Fruit fly (Drosophila melanogaster) whole organism, embryonic: ENCODE data around the gene CG11905.
A peak's percentile ranks its signal among the peaks of the same experiment; 100 is the strongest.

Source experiments
- Bteb2 ChIP-seq: fragments of 200-800 bp; sonication (Bioruptor generic); optimal IDR thresholded peaks from 2 replicates; lab custom pipeline; 2016; ENCODE audit warnings: missing biosample characterization, missing genetic modification characterization
- CG11398 ChIP-seq: fragments of 200-800 bp; sonication (Bioruptor generic); optimal IDR thresholded peaks from 2 replicates; lab custom pipeline; 2016; ENCODE audit warnings: missing biosample characterization, missing genetic modification characterization
- CG11504 ChIP-seq: fragments of 200-800 bp; sonication (Bioruptor generic); optimal IDR thresholded peaks from 3 replicates; lab custom pipeline; 2019; ENCODE audit warnings: missing biosample characterization, mild to moderate bottlenecking, missing genetic modification characterization, moderate library complexity
- CG1233 ChIP-seq: fragments of 200-800 bp; sonication (Bioruptor generic); optimal IDR thresholded peaks from 4 replicates; lab custom pipeline; 2018; ENCODE audit warnings: missing biosample characterization, mild to moderate bottlenecking, missing genetic modification characterization
- CG12769 ChIP-seq: fragments of 200-800 bp; sonication (Bioruptor generic); optimal IDR thresholded peaks from 2 replicates; lab custom pipeline; 2019; ENCODE audit warnings: missing biosample characterization, mild to moderate bottlenecking, missing genetic modification characterization, moderate library complexity
- CG13296 ChIP-seq: fragments of 200-800 bp; sonication (Bioruptor generic); optimal IDR thresholded peaks from 3 replicates; lab custom pipeline; 2018; ENCODE audit warnings: missing biosample characterization, mild to moderate bottlenecking, missing genetic modification characterization
- CG14441 ChIP-seq: fragments of 200-800 bp; sonication (Bioruptor generic); IDR thresholded peaks from 2 replicates; pipeline ENCODE4 v1.3.6; 2022; ENCODE audit warnings: missing biosample characterization, missing genetic modification characterization
- CG15011 ChIP-seq: fragments of 200-800 bp; sonication (Bioruptor generic); optimal IDR thresholded peaks from 3 replicates; lab custom pipeline; 2018; ENCODE audit warnings: missing biosample characterization, mild to moderate bottlenecking, missing genetic modification characterization
- CG15269 ChIP-seq: fragments of 200-800 bp; sonication (Bioruptor generic); optimal IDR thresholded peaks from 2 replicates; lab custom pipeline; 2018; ENCODE audit warnings: missing biosample characterization, mild to moderate bottlenecking, missing genetic modification characterization, moderate library complexity
- CG15514 ChIP-seq: fragments of 200-800 bp; sonication (Bioruptor generic); optimal IDR thresholded peaks from 3 replicates; lab custom pipeline; 2017; ENCODE audit warnings: missing biosample characterization, missing genetic modification characterization, mild to moderate bottlenecking, moderate library complexity, missing genetic modification reagents
- CG16813 ChIP-seq: fragments of 200-800 bp; sonication (Bioruptor generic); IDR thresholded peaks from 3 replicates; pipeline ENCODE4 v1.3.6; 2022; ENCODE audit warnings: missing biosample characterization, missing genetic modification characterization; ENCODE audit not compliant: partially characterized antibody
- CG17385 ChIP-seq: fragments of 200-800 bp; sonication (Bioruptor generic); optimal IDR thresholded peaks from 3 replicates; lab custom pipeline; 2018; ENCODE audit warnings: missing biosample characterization, mild to moderate bottlenecking, missing genetic modification characterization
- CG2120 ChIP-seq: fragments of 200-800 bp; sonication (Bioruptor generic); optimal IDR thresholded peaks from 3 replicates; lab custom pipeline; 2016; ENCODE audit warnings: missing biosample characterization, missing genetic modification characterization
- CG2678 ChIP-seq: fragments of 200-800 bp; sonication (Bioruptor generic); optimal IDR thresholded peaks from 3 replicates; lab custom pipeline; 2019; ENCODE audit warnings: missing biosample characterization, mild to moderate bottlenecking, missing genetic modification characterization, moderate library complexity
- CG30403 ChIP-seq: fragments of 200-800 bp; sonication (Bioruptor generic); optimal IDR thresholded peaks from 3 replicates; lab custom pipeline; 2016; ENCODE audit warnings: missing biosample characterization, missing genetic modification characterization
- CG32532 ChIP-seq: fragments of 200-800 bp; sonication (Bioruptor generic); IDR thresholded peaks from 2 replicates; pipeline ENCODE4 v1.3.6; 2022; ENCODE audit warnings: missing biosample characterization, missing genetic modification characterization
- CG6765 ChIP-seq: fragments of 200-800 bp; sonication (Bioruptor generic); optimal IDR thresholded peaks from 3 replicates; lab custom pipeline; 2017; ENCODE audit warnings: missing biosample characterization, mild to moderate bottlenecking, missing genetic modification characterization
- CG7556 ChIP-seq: fragments of 200-800 bp; sonication (Bioruptor generic); optimal IDR thresholded peaks from 2 replicates; lab custom pipeline; 2017; ENCODE audit warnings: missing biosample characterization, mild to moderate bottlenecking, missing genetic modification characterization
- CG9727 ChIP-seq: fragments of 200-800 bp; sonication (Bioruptor generic); optimal IDR thresholded peaks from 3 replicates; lab custom pipeline; 2017; ENCODE audit warnings: missing biosample characterization, mild to moderate bottlenecking, missing genetic modification characterization
- CoRest ChIP-seq: fragments of 200-800 bp; sonication (Bioruptor generic); optimal IDR thresholded peaks from 3 replicates; lab custom pipeline; 2018; ENCODE audit warnings: missing biosample characterization, mild to moderate bottlenecking, missing genetic modification characterization, moderate library complexity
- Dek ChIP-seq: fragments of 200-800 bp; sonication (Bioruptor generic); optimal IDR thresholded peaks from 3 replicates; lab custom pipeline; 2019; ENCODE audit warnings: missing biosample characterization, mild to moderate bottlenecking, missing genetic modification characterization, moderate library complexity
- Drgx ChIP-seq: fragments of 200-800 bp; sonication (Bioruptor generic); IDR thresholded peaks from 2 replicates; pipeline ENCODE4 v1.3.6; 2022; ENCODE audit warnings: missing biosample characterization, missing genetic modification characterization
- Fer1 ChIP-seq: fragments of 200-800 bp; sonication (Bioruptor generic); optimal IDR thresholded peaks from 2 replicates; lab custom pipeline; 2017; ENCODE audit warnings: missing biosample characterization, mild to moderate bottlenecking, missing genetic modification characterization
- Hand ChIP-seq: fragments of 200-800 bp; sonication (Bioruptor generic); optimal IDR thresholded peaks from 2 replicates; lab custom pipeline; 2017; ENCODE audit warnings: mild to moderate bottlenecking, missing biosample characterization, missing genetic modification reagents, missing genetic modification characterization
- Hr51 ChIP-seq, 2 experiments: fragments of 200-800 bp; sonication (Bioruptor generic); optimal IDR thresholded peaks; 2 replicates in 1 of 2; 3 replicates in 1 of 2; lab custom pipeline; 2016 to 2018; ENCODE audit warnings: missing biosample characterization in 2 of 2, missing genetic modification characterization in 2 of 2, mild to moderate bottlenecking in 1 of 2, moderate library complexity in 1 of 2
- Lhr ChIP-seq: fragments of 200-800 bp; sonication (Bioruptor generic); optimal IDR thresholded peaks from 3 replicates; lab custom pipeline; 2017; ENCODE audit warnings: mild to moderate bottlenecking, missing biosample characterization, missing genetic modification reagents, missing genetic modification characterization
- Med ChIP-seq: fragments of 200-800 bp; sonication (Bioruptor generic); peaks from one replicate; lab custom pipeline; 2016; ENCODE audit warnings: missing biosample characterization, missing genetic modification characterization, mild to moderate bottlenecking, inconsistent platforms, moderate library complexity
- Meics ChIP-seq: fragments of 200-800 bp; sonication (Bioruptor generic); optimal IDR thresholded peaks from 2 replicates; lab custom pipeline; 2017; ENCODE audit warnings: missing biosample characterization, mild to moderate bottlenecking, missing genetic modification characterization
- PHDP ChIP-seq: fragments of 200-800 bp; sonication (Bioruptor generic); optimal IDR thresholded peaks from 3 replicates; lab custom pipeline; 2018; ENCODE audit warnings: missing biosample characterization, mild to moderate bottlenecking, missing genetic modification characterization, moderate library complexity
- YL-1 ChIP-seq: fragments of 200-800 bp; sonication (Bioruptor generic); optimal IDR thresholded peaks from 3 replicates; lab custom pipeline; 2017; ENCODE audit warnings: missing biosample characterization, mild to moderate bottlenecking, missing genetic modification characterization
- al ChIP-seq: fragments of 200-800 bp; sonication (Bioruptor generic); IDR thresholded peaks from 2 replicates; pipeline ENCODE4 v1.3.6; 2022; ENCODE audit warnings: missing biosample characterization, missing genetic modification characterization
- bbx ChIP-seq: fragments of 200-800 bp; sonication (Bioruptor generic); IDR thresholded peaks from 2 replicates; pipeline ENCODE4 v1.3.6; 2022; ENCODE audit warnings: missing biosample characterization, missing genetic modification characterization; ENCODE audit not compliant: partially characterized antibody
- bcd ChIP-seq: fragments of 200-800 bp; sonication (Bioruptor generic); optimal IDR thresholded peaks from 2 replicates; lab custom pipeline; 2017; ENCODE audit warnings: missing biosample characterization, mild to moderate bottlenecking, missing genetic modification characterization
- disco-r ChIP-seq: fragments of 200-800 bp; sonication (Bioruptor generic); optimal IDR thresholded peaks from 2 replicates; lab custom pipeline; 2016; ENCODE audit warnings: missing biosample characterization, missing genetic modification characterization
- dmrt99B ChIP-seq: fragments of 200-800 bp; sonication (Bioruptor generic); optimal IDR thresholded peaks from 2 replicates; lab custom pipeline; 2018; ENCODE audit warnings: missing biosample characterization, mild to moderate bottlenecking, missing genetic modification characterization, moderate library complexity
- gem ChIP-seq: fragments of 200-800 bp; sonication (Bioruptor generic); optimal IDR thresholded peaks from 2 replicates; lab custom pipeline; 2019; ENCODE audit warnings: missing biosample characterization, mild to moderate bottlenecking, missing genetic modification characterization, moderate library complexity
- grau ChIP-seq: fragments of 200-800 bp; optimal IDR thresholded peaks from 3 replicates; lab custom pipeline; 2019; ENCODE audit warnings: missing biosample characterization, mild to moderate bottlenecking, missing genetic modification characterization, moderate library complexity
- gro ChIP-seq: fragments of 200-800 bp; sonication (Bioruptor generic); optimal IDR thresholded peaks from 2 replicates; lab custom pipeline; 2016; ENCODE audit warnings: missing biosample characterization, missing genetic modification characterization
- hkb ChIP-seq, 2 experiments: fragments of 200-800 bp in 1 of 2; fragments of >200 bp in 1 of 2; sonication (Bioruptor generic) in 1 of 2; IDR thresholded peaks in 1 of 2; optimal IDR thresholded peaks in 1 of 2; 2 replicates each; pipeline versions ENCODE4 v1.3.6 to Lab custom; 2017 to 2022; ENCODE audit warnings: missing biosample characterization in 1 of 2, missing genetic modification characterization in 1 of 2
- lilli ChIP-seq: fragments of 200-800 bp; sonication (Bioruptor generic); optimal IDR thresholded peaks from 3 replicates; lab custom pipeline; 2016; ENCODE audit warnings: missing biosample characterization, missing genetic modification characterization
- lmd ChIP-seq: fragments of 200-800 bp; sonication (Bioruptor generic); IDR thresholded peaks from 2 replicates; pipeline ENCODE4 v1.3.6; 2022; ENCODE audit warnings: missing biosample characterization, missing genetic modification characterization
- nmo ChIP-seq: fragments of 200-800 bp; sonication (Bioruptor generic); optimal IDR thresholded peaks from 2 replicates; lab custom pipeline; 2018; ENCODE audit warnings: missing biosample characterization, mild to moderate bottlenecking, missing genetic modification characterization, moderate library complexity
- row ChIP-seq: fragments of 200-800 bp; sonication (Bioruptor generic); IDR thresholded peaks from 3 replicates; pipeline ENCODE4 v1.3.6; 2022; ENCODE audit warnings: missing biosample characterization, missing genetic modification characterization
- seq ChIP-seq: fragments of 200-800 bp; sonication (Bioruptor generic); IDR thresholded peaks from 2 replicates; pipeline ENCODE4 v1.3.6; 2022; ENCODE audit warnings: missing biosample characterization, missing genetic modification characterization
- sisA ChIP-seq: fragments of 200-800 bp; sonication (Bioruptor generic); IDR thresholded peaks from 2 replicates; pipeline ENCODE4 v1.3.6; 2022; ENCODE audit warnings: missing biosample characterization, missing genetic modification characterization
- slbo ChIP-seq: fragments of 200-800 bp; sonication (Bioruptor generic); IDR thresholded peaks from 2 replicates; pipeline ENCODE4 v1.3.6; 2022; ENCODE audit warnings: missing biosample characterization, missing genetic modification characterization
- tap ChIP-seq: fragments of 200-800 bp; optimal IDR thresholded peaks from 3 replicates; lab custom pipeline; 2019; ENCODE audit warnings: missing biosample characterization, mild to moderate bottlenecking, missing genetic modification characterization, moderate library complexity
- unpg ChIP-seq: fragments of 200-800 bp; sonication (Bioruptor generic); optimal IDR thresholded peaks from 3 replicates; lab custom pipeline; 2018; ENCODE audit warnings: missing biosample characterization, mild to moderate bottlenecking, missing genetic modification characterization, moderate library complexity

Gene CG11905

dm6 chr3L:16893647-16894046 is 41.7 kb downstream of the CG11905 start (continued):
- TF ChIP-seq Fer1 (peak; percentile 6), CG14441 (peak; percentile 35; the same call in 1 of the 2 replicates), CG6765 (peak; percentile 5), hkb (optimal IDR thresholded peaks at IDR 0.05; lab: Kevin White, UChicago) (no peak), hkb (GFP tag; IDR thresholded peaks at IDR 0.05; lab: Robert Waterston, UW) (peak; percentile 41; the same call in 1 of the 2 replicates), bbx (GFP tag; lab: Robert Waterston, UW) (no peak), Dek (peak; percentile 7), CG1233 (GFP tag; lab: Kevin White, UChicago) (peak; percentile 0), gem (tag; lab: Kevin White, UChicago) (peak; percentile 54), CG12769 (peak; percentile 7), seq (GFP tag; lab: Robert Waterston, UW) (0 out of 2 replicates have a peak, but pooled peaks have one; percentile 33), grau (tag; lab: Kevin White, UChicago) (peak; percentile 41), gro (GFP tag; lab: Kevin White, UChicago) (peak; percentile 1), Meics (peak; percentile 42), bcd (GFP tag; lab: Kevin White, UChicago) (peak; percentile 1), nmo (GFP tag; lab: Kevin White, UChicago) (peak; percentile 21), lmd (GFP tag; lab: Robert Waterston, UW) (peak; percentile 28; the same call in 1 of the 2 replicates), Med (GFP tag; lab: Kevin White, UChicago) (peak; percentile 76), unpg (GFP tag; lab: Kevin White, UChicago) (peak; percentile 15), Hr51 (GFP tag; optimal IDR thresholded peaks at IDR 0.05; lab: Kevin White, UChicago) (peak in 1 of 2 experiments; percentile 47), Hand (GFP tag; lab: Kevin White, UChicago) (no peak), disco-r (no peak), CG11504 (tag; lab: Kevin White, UChicago) (peak; percentile 63), al (GFP tag; lab: Robert Waterston, UW) (0 out of 2 replicates have a peak, but pooled peaks have one; percentile 9), YL-1 (no peak), CoRest (tag; lab: Kevin White, UChicago) (peak; percentile 41), CG16813 (no peak), CG11398 (GFP tag; lab: Kevin White, UChicago) (no peak), Drgx (GFP tag; lab: Robert Waterston, UW) (peak; percentile 37; the same call in 1 of the 2 replicates), CG2120 (GFP tag; lab: Kevin White, UChicago) (peak; percentile 57), slbo (GFP tag; lab: Robert Waterston, UW) (peak; percentile 50; the same call in 1 of the 2 replicates), CG7556 (GFP tag; lab: Kevin White, UChicago) (peak; percentile 27), CG17385 (peak; percentile 38), CG2678 (tag; lab: Kevin White, UChicago) (peak; percentile 65), sisA (0 out of 2 replicates have a peak, but pooled peaks have one; percentile 8), CG30403 (GFP tag; lab: Kevin White, UChicago) (peak; percentile 1), Lhr (GFP tag; lab: Kevin White, UChicago) (no peak), PHDP (tag; lab: Kevin White, UChicago) (peak; percentile 22), CG15269 (tag; lab: Kevin White, UChicago) (peak; percentile 33), lilli (peak; percentile 36), CG13296 (GFP tag; lab: Kevin White, UChicago) (peak; percentile 4), CG15514 (GFP tag; lab: Kevin White, UChicago) (peak; percentile 19), row (GFP tag; lab: Robert Waterston, UW) (peak; percentile 58), CG32532 (GFP tag; lab: Robert Waterston, UW) (peak; percentile 43; the same call in 1 of the 2 replicates), CG15011 (GFP tag; lab: Kevin White, UChicago) (peak; percentile 25), Bteb2 (GFP tag; lab: Kevin White, UChicago) (no peak), dmrt99B (tag; lab: Kevin White, UChicago) (peak; percentile 42), tap (tag; lab: Kevin White, UChicago) (no peak), CG9727 (GFP tag; lab: Kevin White, UChicago) (peak; percentile 9)
